Fruit fly (Drosophila melanogaster): ENCODE results near the gene CG14551.

CG14551 gene

DNA sequence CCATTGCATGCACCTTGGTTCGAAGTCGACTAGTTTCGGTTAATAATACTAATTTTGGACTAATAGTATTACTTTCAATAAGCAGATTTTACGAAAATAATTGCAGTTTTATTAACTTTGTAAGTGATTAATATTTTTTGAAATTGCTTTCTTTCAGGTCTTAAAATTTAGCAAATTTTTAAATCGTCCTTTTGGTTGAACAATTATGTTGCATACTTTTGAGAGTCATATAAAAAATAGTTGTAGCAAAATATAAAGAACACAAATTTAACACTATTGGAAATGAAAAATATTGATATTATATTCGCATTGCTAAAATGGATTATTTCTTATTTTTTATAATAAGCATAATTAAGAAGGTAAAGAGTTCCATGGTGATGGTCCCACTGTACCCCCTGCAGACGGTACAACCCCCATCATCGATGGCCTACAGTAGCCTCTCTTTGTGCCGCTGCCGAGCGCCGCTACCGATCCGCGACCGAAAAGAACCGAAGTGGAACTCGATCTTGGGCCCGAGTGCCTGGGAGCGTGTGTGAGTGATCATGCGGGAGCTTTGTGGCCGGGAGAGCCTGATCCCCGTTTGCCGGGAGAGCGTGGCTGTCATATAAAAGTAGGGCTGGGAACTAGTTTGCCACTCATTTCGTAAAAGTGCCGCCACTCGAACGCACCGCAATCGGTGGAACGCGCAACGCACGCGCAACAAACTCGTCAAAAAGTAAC, 41.5 kb downstream of the CG14551 start (continued):
- TF ChIP-seq CG10543 (GFP tag; optimal IDR thresholded peaks at IDR 0.05) (peak; percentile 75), CG12219 (GFP tag; optimal IDR thresholded peaks at IDR 0.05) (peak; percentile 81), MBD-R2 (GFP tag; IDR thresholded peaks at IDR 0.05) (no peak), Abd-B (GFP tag; optimal IDR thresholded peaks at IDR 0.05) (peak; percentile 93), pros (GFP tag; optimal IDR thresholded peaks at IDR 0.05) (peak; percentile 74), lola (GFP tag; optimal IDR thresholded peaks at IDR 0.05) (peak in 1 of 3 experiments; percentile 99), wek (GFP tag; optimal IDR thresholded peaks at IDR 0.05) (no peak), sisA (GFP tag; IDR thresholded peaks at IDR 0.05) (peak; percentile 83), CG13123 (GFP tag; optimal IDR thresholded peaks at IDR 0.05) (peak; percentile 82), Dfd (GFP tag; optimal IDR thresholded peaks at IDR 0.05) (no peak), CG18262 (tag; optimal IDR thresholded peaks at IDR 0.05) (peak; percentile 99), bsh (GFP tag; optimal IDR thresholded peaks at IDR 0.05) (peak; percentile 86 to 93), ato (GFP tag; IDR thresholded peaks at IDR 0.05; ENCODE audit: partially characterized antibody) (no peak), oc (tag; optimal IDR thresholded peaks at IDR 0.05) (peak; percentile 69), ash1 (GFP tag; optimal IDR thresholded peaks at IDR 0.05) (no peak), CG7987 (GFP tag; optimal IDR thresholded peaks at IDR 0.05) (peak; percentile 74), CoRest (tag; optimal IDR thresholded peaks at IDR 0.05) (peak; percentile 99), E2f1 (GFP tag; IDR thresholded peaks at IDR 0.05) (peak; percentile 75), rib (GFP tag; IDR thresholded peaks at IDR 0.05) (0 out of 2 replicates have a peak, but pooled peaks have one; percentile 19), CG16813 (GFP tag; IDR thresholded peaks at IDR 0.05; ENCODE audit: partially characterized antibody) (no peak), CG17829 (tag; optimal IDR thresholded peaks at IDR 0.05) (peak; percentile 96), Dbx (GFP tag; IDR thresholded peaks at IDR 0.05) (peak; percentile 55; the same call in 1 of the 3 replicates), CG17802 (tag; optimal IDR thresholded peaks at IDR 0.05) (peak; percentile 57), HLH3B (GFP tag; IDR thresholded peaks at IDR 0.05) (peak; percentile 76), Hr39 (optimal IDR thresholded peaks at IDR 0.05) (no peak), CG18764 (GFP tag; optimal IDR thresholded peaks at IDR 0.05) (peak; percentile 84), E2f2 (GFP tag; IDR thresholded peaks at IDR 0.05) (peak; percentile 63; the same call in 1 of the 2 replicates), CG13296 (GFP tag; optimal IDR thresholded peaks at IDR 0.05) (peak; percentile 88), Bdp1 (GFP tag; optimal IDR thresholded peaks at IDR 0.05) (peak; percentile 76), Antp (GFP tag; optimal IDR thresholded peaks at IDR 0.05) (peak; percentile 67), CG9609 (GFP tag; optimal IDR thresholded peaks at IDR 0.05) (peak; percentile 79), CG15073 (GFP tag; optimal IDR thresholded peaks at IDR 0.05) (peak; percentile 64), nerfin-1 (tag; optimal IDR thresholded peaks at IDR 0.05) (peak; percentile 95), CG9727 (GFP tag; optimal IDR thresholded peaks at IDR 0.05) (peak; percentile 99), H2.0 (GFP tag; IDR thresholded peaks at IDR 0.05) (peak; percentile 81), CG16779 (GFP tag; IDR thresholded peaks at IDR 0.05) (no peak), inv (GFP tag; IDR thresholded peaks at IDR 0.05; ENCODE audit: partially characterized antibody) (peak; percentile 32; the same call in 1 of the 2 replicates), disco-r (GFP tag; optimal IDR thresholded peaks at IDR 0.05) (peak; percentile 71), amos (GFP tag; IDR thresholded peaks at IDR 0.05; ENCODE audit: partially characterized antibody) (peak; percentile 12; the same call in 1 of the 2 replicates), CG7372 (GFP tag; IDR thresholded peaks at IDR 0.05) (peak; percentile 84), zen2 (GFP tag; IDR thresholded peaks at IDR 0.05; ENCODE audit: partially characterized antibody) (no peak), sna (GFP tag; IDR thresholded peaks at IDR 0.05; ENCODE audit: partially characterized antibody) (no peak), HLH54F (GFP tag; optimal IDR thresholded peaks at IDR 0.05) (peak; percentile 76), CG4404 (GFP tag; IDR thresholded peaks at IDR 0.05) (peak; percentile 86), CG43689 (GFP tag; IDR thresholded peaks at IDR 0.05) (0 out of 2 replicates have a peak, but pooled peaks have one; percentile 16), ro (GFP tag; IDR thresholded peaks at IDR 0.05) (peak; percentile 73; the same call in 1 of the 2 replicates), usp (GFP tag; optimal IDR thresholded peaks at IDR 0.05) (no peak), CG2678 (tag; optimal IDR thresholded peaks at IDR 0.05) (peak; percentile 98), ttk (GFP tag; IDR thresholded peaks at IDR 0.05) (peak; percentile 69)

Data from whole organism, embryonic.